Fruit fly (Drosophila melanogaster): ENCODE measurements around the gene aay.

Gene aay

dm6 chr3L:9424528-9424911, 1.5 kb downstream of the aay start (continued):
- TF ChIP-seq dmrt11E (tag; optimal IDR thresholded peaks at IDR 0.05) (peak; percentile 27), CG11398 (GFP tag; optimal IDR thresholded peaks at IDR 0.05) (no peak), CG5953 (GFP tag; IDR thresholded peaks at IDR 0.05) (no peak), danr (GFP tag; IDR thresholded peaks at IDR 0.05) (no peak), YL-1 (GFP tag; optimal IDR thresholded peaks at IDR 0.05) (no peak), cad (GFP tag; optimal IDR thresholded peaks at IDR 0.05) (no peak), CG10462 (GFP tag; optimal IDR thresholded peaks at IDR 0.05) (no peak), CG7556 (GFP tag; optimal IDR thresholded peaks at IDR 0.05) (peak; percentile 27), Atf6 (GFP tag; IDR thresholded peaks at IDR 0.05) (peak; percentile 42; the same call in 1 of the 2 replicates), twi (tag; optimal IDR thresholded peaks at IDR 0.05) (no peak), CG17361 (GFP tag; IDR thresholded peaks at IDR 0.05) (peak; percentile 47; the same call in 2 of the 3 replicates), CG12071 (GFP tag; optimal IDR thresholded peaks at IDR 0.05) (peak; percentile 5), CG32532 (GFP tag; IDR thresholded peaks at IDR 0.05) (peak; percentile 66; the same call in 1 of the 2 replicates), CG1832 (GFP tag; optimal IDR thresholded peaks at IDR 0.05) (no peak), CG10267 (tag; optimal IDR thresholded peaks at IDR 0.05) (peak; percentile 41), CG9437 (GFP tag; optimal IDR thresholded peaks at IDR 0.05) (peak; percentile 38), CG1233 (GFP tag; optimal IDR thresholded peaks at IDR 0.05) (no peak), hkb (optimal IDR thresholded peaks at IDR 0.05) (no peak), hkb (GFP tag; IDR thresholded peaks at IDR 0.05) (peak; percentile 45), cg (GFP tag; optimal IDR thresholded peaks at IDR 0.05) (no peak), Trl (optimal IDR thresholded peaks at IDR 0.05) (no peak), Trl (GFP tag; optimal IDR thresholded peaks at IDR 0.05) (no peak), fu2 (GFP tag; optimal IDR thresholded peaks at IDR 0.05) (no peak), tin (GFP tag; optimal IDR thresholded peaks at IDR 0.05) (no peak), CG17568 (GFP tag; optimal IDR thresholded peaks at IDR 0.05) (peak; percentile 42), CG11560 (tag; IDR thresholded peaks at IDR 0.05) (no peak), CG8944 (GFP tag; optimal IDR thresholded peaks at IDR 0.05) (no peak), Dek (tag; optimal IDR thresholded peaks at IDR 0.05) (no peak), nerfin-2 (GFP tag; IDR thresholded peaks at IDR 0.05; ENCODE audit: partially characterized antibody) (no peak), Elba2 (GFP tag; optimal IDR thresholded peaks at IDR 0.05) (no peak), Gug (GFP tag; IDR thresholded peaks at IDR 0.05) (no peak; the same call in 3 of the 4 replicates), br (optimal IDR thresholded peaks at IDR 0.05) (no peak), CG8281 (tag; optimal IDR thresholded peaks at IDR 0.05) (no peak), B-H1 (GFP tag; IDR thresholded peaks at IDR 0.05) (no peak; the same call in 2 of the 3 replicates), dm (GFP tag; optimal IDR thresholded peaks at IDR 0.05) (no peak), CG34376 (GFP tag; optimal IDR thresholded peaks at IDR 0.05) (no peak), CG6654 (GFP tag; optimal IDR thresholded peaks at IDR 0.05) (no peak), z (GFP tag; IDR thresholded peaks at IDR 0.05) (no peak), Abd-B (GFP tag; optimal IDR thresholded peaks at IDR 0.05) (no peak), CG8290 (GFP tag; optimal IDR thresholded peaks at IDR 0.05) (no peak), CG8290 (tag; optimal IDR thresholded peaks at IDR 0.05) (no peak), Max (GFP tag; optimal IDR thresholded peaks at IDR 0.05) (peak; percentile 4), onecut (GFP tag; IDR thresholded peaks at IDR 0.05) (no peak; the same call in 1 of the 2 replicates), CG11504 (tag; optimal IDR thresholded peaks at IDR 0.05) (peak; percentile 64), CG7745 (tag; optimal IDR thresholded peaks at IDR 0.05) (no peak), caup (GFP tag; optimal IDR thresholded peaks at IDR 0.05; ENCODE audit: severe bottlenecking) (no peak), slou (GFP tag; optimal IDR thresholded peaks at IDR 0.05) (no peak), D19A (tag; optimal IDR thresholded peaks at IDR 0.05) (peak; percentile 51), tap (tag; optimal IDR thresholded peaks at IDR 0.05) (peak; percentile 61), fd96Cb (tag; optimal IDR thresholded peaks at IDR 0.05) (no peak), ac (GFP tag; optimal IDR thresholded peaks at IDR 0.05) (no peak), CG10209 (GFP tag; optimal IDR thresholded peaks at IDR 0.05) (peak; percentile 19), cas (GFP tag; IDR thresholded peaks at IDR 0.05) (no peak)

All from whole organism, embryonic.